Worm (Caenorhabditis elegans) whole organism, midembryonic: ENCODE measurements around the gene mltn-10.

ENCODE experiments used
- T22C8.4 ChIP-seq: fragments of 200-800 bp; sonication (Bioruptor generic); IDR thresholded peaks from 2 replicates; pipeline ENCODE4 v1.3.6; 2022; ENCODE audit warnings: missing genetic modification characterization, missing compliant biosample characterization
- cog-1 ChIP-seq: sonication (generic microtip); optimal IDR thresholded peaks from 2 replicates; lab custom pipeline; 2016; ENCODE audit warnings: missing genetic modification characterization, missing compliant biosample characterization
- flt-1 ChIP-seq: fragments of 200-800 bp; sonication (Bioruptor generic); IDR thresholded peaks from 2 replicates; pipeline ENCODE4 v1.3.6; 2022; ENCODE audit warnings: missing genetic modification characterization, missing compliant biosample characterization
- klf-2 ChIP-seq: fragments of 200-800 bp; sonication (Bioruptor generic); conservative IDR thresholded peaks from 2 replicates; pipeline ENCODE4 v1.3.6; 2022; ENCODE audit warnings: missing genetic modification reagents, missing genetic modification characterization, missing compliant biosample characterization
- med-1 ChIP-seq: sonication (generic microtip); optimal IDR thresholded peaks from 2 replicates; lab custom pipeline; 2017; ENCODE audit warnings: missing genetic modification characterization, mild to moderate bottlenecking, missing compliant biosample characterization, antibody characterized with exemption, missing genetic modification reagents; ENCODE audit not compliant: insufficient read depth
- ref-1 ChIP-seq: fragments of 200-800 bp; sonication (Bioruptor generic); conservative IDR thresholded peaks from 2 replicates; pipeline ENCODE4 v1.3.6; 2022; ENCODE audit warnings: missing genetic modification reagents, missing genetic modification characterization, missing compliant biosample characterization
- tab-1 ChIP-seq: fragments of 200-800 bp; sonication (Bioruptor generic); IDR thresholded peaks from 2 replicates; pipeline ENCODE4 v1.3.6; 2022; ENCODE audit warnings: missing genetic modification characterization, missing compliant biosample characterization
- ztf-23 ChIP-seq: fragments of 200-800 bp; sonication (Bioruptor generic); IDR thresholded peaks from 2 replicates; pipeline ENCODE4 v1.3.6; 2022; ENCODE audit warnings: missing genetic modification reagents, missing genetic modification characterization, missing compliant biosample characterization
- ztf-29 ChIP-seq: fragments of 200-800 bp; sonication (Bioruptor generic); IDR thresholded peaks from 2 replicates; pipeline ENCODE4 v1.3.6; 2022; ENCODE audit warnings: missing genetic modification reagents, missing genetic modification characterization, missing compliant biosample characterization

The mltn-10 gene

ce11 chrII:14618158-14618557 lies 4.7 kb upstream of the mltn-10 start:
- TF ChIP-seq tab-1 (GFP tag; lab: Robert Waterston, UW) (no peak), cog-1 (tag; lab: Kevin White, UChicago) (no peak)

DNA sequence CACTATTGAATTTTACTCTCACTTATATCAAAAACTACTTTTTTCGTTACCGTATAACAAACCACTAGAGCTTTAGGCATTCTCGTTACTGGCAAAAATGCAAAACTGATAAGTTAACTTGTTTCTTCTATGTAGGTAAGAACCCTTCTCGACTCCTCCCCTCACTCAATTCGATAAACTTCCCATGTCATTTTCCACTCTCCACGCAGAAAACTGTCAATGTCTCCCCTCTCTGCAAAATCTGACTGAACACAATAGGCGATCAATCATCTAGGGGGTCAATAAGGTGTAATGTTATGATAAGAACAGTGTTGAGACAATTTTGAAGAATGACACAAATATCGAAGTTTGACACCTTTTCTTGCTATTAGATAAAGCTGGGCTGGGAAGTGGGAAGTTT lies 4.1 kb upstream of the mltn-10 start:
- no peak for TF ChIP-seq ref-1
- TF ChIP-seq tab-1 (GFP tag; lab: Robert Waterston, UW) = no peak
- TF ChIP-seq klf-2 = no peak
- TF ChIP-seq ztf-29 (GFP tag; lab: Robert Waterston, UW) = no peak
- no peak for TF ChIP-seq ztf-23 (GFP tag; lab: Robert Waterston, UW)

ce11 chrII:14619806-14620205 lies 3.1 kb upstream of the mltn-10 start:
- TF ChIP-seq cog-1 (tag; lab: Kevin White, UChicago) (no peak), T22C8.4 (GFP tag; lab: Robert Waterston, UW) (no peak), tab-1 (GFP tag; lab: Robert Waterston, UW) (no peak), ztf-29 (GFP tag; lab: Robert Waterston, UW) (no peak), med-1 (GFP tag; lab: Kevin White, UChicago) (no peak), ztf-23 (GFP tag; lab: Robert Waterston, UW) (no peak), ref-1 (no peak)

DNA sequence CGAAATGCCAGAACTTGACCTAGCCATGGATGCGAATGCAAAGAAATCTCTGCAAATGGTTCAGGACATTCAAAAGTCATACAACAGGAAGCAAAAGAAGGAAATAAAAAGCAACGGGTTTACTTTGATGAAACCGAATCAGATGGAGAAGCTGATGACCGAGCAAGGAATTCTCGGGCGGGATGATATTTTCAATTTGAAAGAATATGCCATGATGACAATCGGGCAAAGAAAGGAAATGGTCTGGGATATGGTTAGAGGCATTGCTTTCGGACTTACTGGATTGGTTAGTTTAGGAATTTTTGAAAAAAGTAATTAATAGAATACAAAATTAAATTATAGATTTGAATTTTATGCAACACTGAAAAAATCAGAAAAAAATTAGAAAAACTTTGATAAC lies 2.1 kb upstream of the mltn-10 start:
- TF ChIP-seq tab-1 (GFP tag; lab: Robert Waterston, UW) (no peak), T22C8.4 (GFP tag; lab: Robert Waterston, UW) (no peak), cog-1 (tag; lab: Kevin White, UChicago) (no peak), klf-2 (no peak), ztf-23 (GFP tag; lab: Robert Waterston, UW) (no peak), ztf-29 (GFP tag; lab: Robert Waterston, UW) (no peak), ref-1 (no peak), flt-1 (GFP tag; lab: Robert Waterston, UW) (no peak), med-1 (GFP tag; lab: Kevin White, UChicago) (no peak)

DNA sequence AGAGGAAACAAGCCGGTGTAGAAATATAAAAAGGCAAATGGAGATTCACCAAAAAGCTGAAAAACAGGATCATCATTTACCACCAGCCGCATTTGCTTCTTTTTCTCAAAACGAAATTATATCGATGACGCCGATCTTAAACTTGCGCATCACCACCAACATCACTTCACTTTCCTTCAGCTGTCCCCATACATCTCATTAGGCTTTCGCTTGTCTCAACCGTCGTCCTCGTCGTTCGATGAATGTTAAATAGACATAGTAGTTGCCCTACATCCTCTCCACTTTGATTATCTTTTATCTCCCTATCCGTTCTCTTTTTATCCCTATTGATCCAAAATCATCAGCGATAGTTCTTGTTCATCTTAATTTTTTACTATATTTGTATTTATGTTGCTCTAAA lies 4.0 kb downstream of the mltn-10 start:
- TF ChIP-seq cog-1 (tag; lab: Kevin White, UChicago) = no peak
- no peak for TF ChIP-seq flt-1 (GFP tag; lab: Robert Waterston, UW)
- TF ChIP-seq med-1 (GFP tag; lab: Kevin White, UChicago) = no peak
- TF ChIP-seq tab-1 (GFP tag; lab: Robert Waterston, UW) = no peak
- TF ChIP-seq ztf-23 (GFP tag; lab: Robert Waterston, UW) = no peak
- no peak for TF ChIP-seq ztf-29 (GFP tag; lab: Robert Waterston, UW)
- no peak for TF ChIP-seq T22C8.4 (GFP tag; lab: Robert Waterston, UW)
- no peak for TF ChIP-seq klf-2
- no peak for TF ChIP-seq ref-1

- TF ChIP-seq T22C8.4 (GFP tag; lab: Robert Waterston, UW) (no peak), ztf-23 (GFP tag; lab: Robert Waterston, UW) (no peak), klf-2 (no peak), flt-1 (GFP tag; lab: Robert Waterston, UW) (no peak), cog-1 (tag; lab: Kevin White, UChicago) (no peak), ref-1 (no peak), ztf-29 (GFP tag; lab: Robert Waterston, UW) (no peak), med-1 (GFP tag; lab: Kevin White, UChicago) (no peak), tab-1 (GFP tag; lab: Robert Waterston, UW) (no peak)
These were observed 4.5 kb downstream of the mltn-10 start, which contains the start of gene tag-297 for ce11 chrII:14627330-14627729. TSS of gene tag-297 (plus strand) at chrII:14627630.

DNA sequence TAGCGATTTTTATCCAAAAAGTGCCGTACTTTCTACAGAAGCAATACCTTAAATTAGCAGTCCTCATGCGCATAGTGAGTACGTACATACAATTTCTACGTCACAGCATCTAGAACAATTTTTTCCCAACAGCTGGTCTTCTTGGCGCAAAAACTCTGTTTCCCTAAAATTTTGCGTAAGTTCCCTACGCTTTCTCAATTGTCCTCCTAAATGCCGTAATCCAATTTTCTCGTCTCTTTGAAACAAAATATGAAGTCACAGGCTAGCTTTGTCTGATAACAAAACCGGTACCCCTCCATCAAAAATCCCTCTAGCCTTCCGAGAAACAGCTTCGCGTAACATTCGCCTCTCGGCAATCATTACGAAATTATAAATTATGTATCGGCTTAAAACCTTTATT lies 10.0 kb downstream of the mltn-10 start, which contains the start of gene C38C6.3:
Gene C38C6.3, plus strand, starts transcription at position 301 of the 400 bp plus-strand sequence.
- TF ChIP-seq ref-1 (no peak), flt-1 (GFP tag; lab: Robert Waterston, UW) (no peak), klf-2 (no peak), tab-1 (GFP tag; lab: Robert Waterston, UW) (no peak), med-1 (GFP tag; lab: Kevin White, UChicago) (no peak), ztf-29 (GFP tag; lab: Robert Waterston, UW) (no peak), cog-1 (tag; lab: Kevin White, UChicago) (no peak), T22C8.4 (GFP tag; lab: Robert Waterston, UW) (no peak), ztf-23 (GFP tag; lab: Robert Waterston, UW) (no peak)

ce11 chrII:14634042-14634441 lies 11.2 kb downstream of the mltn-10 start:
- TF ChIP-seq klf-2 (no peak), T22C8.4 (GFP tag; lab: Robert Waterston, UW) (no peak), ztf-29 (GFP tag; lab: Robert Waterston, UW) (no peak), ztf-23 (GFP tag; lab: Robert Waterston, UW) (no peak), med-1 (GFP tag; lab: Kevin White, UChicago) (no peak), ref-1 (no peak), tab-1 (GFP tag; lab: Robert Waterston, UW) (no peak), flt-1 (GFP tag; lab: Robert Waterston, UW) (no peak), cog-1 (tag; lab: Kevin White, UChicago) (no peak)

ce11 chrII:14635179-14635578 lies 12.3 kb downstream of the mltn-10 start:
- TF ChIP-seq cog-1 (tag; lab: Kevin White, UChicago) = no peak
- peak; percentile 82 for TF ChIP-seq ztf-29 (GFP tag; lab: Robert Waterston, UW)
- peak; percentile 66 for TF ChIP-seq ref-1
- TF ChIP-seq T22C8.4 (GFP tag; lab: Robert Waterston, UW) = peak; percentile 84
- peak; percentile 3 for TF ChIP-seq med-1 (GFP tag; lab: Kevin White, UChicago)
- peak; percentile 84 for TF ChIP-seq flt-1 (GFP tag; lab: Robert Waterston, UW)
- TF ChIP-seq klf-2 = peak; percentile 78; the same call in 1 of the 2 replicates
- TF ChIP-seq tab-1 (GFP tag; lab: Robert Waterston, UW) = peak; percentile 89
- TF ChIP-seq ztf-23 (GFP tag; lab: Robert Waterston, UW) = peak; percentile 82

DNA sequence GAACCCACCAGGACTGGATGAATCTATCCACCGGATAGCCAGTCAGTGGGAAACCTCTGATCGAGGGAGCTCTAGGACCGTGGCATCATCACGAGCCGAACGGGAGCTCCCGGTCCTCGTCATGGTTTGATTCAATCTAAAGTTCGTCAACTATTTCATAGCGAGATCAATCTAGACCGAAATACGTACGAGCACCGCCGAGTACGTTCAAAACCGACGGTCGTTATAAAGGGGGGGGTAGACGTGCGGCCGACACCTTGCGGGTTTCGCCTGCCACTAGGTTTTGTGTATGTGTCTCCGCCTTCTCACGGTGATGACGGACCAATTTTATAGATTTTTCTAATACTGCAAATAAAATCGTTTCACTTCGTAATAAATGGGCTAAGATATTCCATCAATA lies 13.0 kb downstream of the mltn-10 start:
- TF ChIP-seq T22C8.4 (GFP tag; lab: Robert Waterston, UW) (0 out of 2 replicates have a peak, but pooled peaks have one; percentile 26), tab-1 (GFP tag; lab: Robert Waterston, UW) (peak; percentile 10; the same call in 1 of the 2 replicates), flt-1 (GFP tag; lab: Robert Waterston, UW) (peak; percentile 75)
